Fruit fly (Drosophila melanogaster): ENCODE data around the gene Sgs3.

Sgs3 gene

dm6 chr3L:11560885-11561284 lies 48.9 kb downstream of the Sgs3 start (continued):
- TF ChIP-seq CG11560 (tag; IDR thresholded peaks at IDR 0.05) (no peak), Hey (tag; optimal IDR thresholded peaks at IDR 0.05) (no peak), CG32772 (GFP tag; IDR thresholded peaks at IDR 0.05) (no peak), inv (GFP tag; IDR thresholded peaks at IDR 0.05; ENCODE audit: partially characterized antibody) (no peak)

- TF ChIP-seq Lim3 (GFP tag; IDR thresholded peaks at IDR 0.05): 0 out of 2 replicates have a peak, but pooled peaks have one; percentile 19
- peak; percentile 87; the same call in 3 of the 4 replicates for TF ChIP-seq Gug (GFP tag; IDR thresholded peaks at IDR 0.05)
- TF ChIP-seq CG14860 (GFP tag; IDR thresholded peaks at IDR 0.05; ENCODE audit: partially characterized antibody): peak; percentile 83
- TF ChIP-seq twi (tag; optimal IDR thresholded peaks at IDR 0.05): peak; percentile 80
- peak; percentile 70 for TF ChIP-seq CG8765 (GFP tag; IDR thresholded peaks at IDR 0.05)
- peak; percentile 58 for TF ChIP-seq CG9876 (GFP tag; optimal IDR thresholded peaks at IDR 0.05)
- TF ChIP-seq CG4707 (GFP tag; optimal IDR thresholded peaks at IDR 0.05): peak; percentile 70
- TF ChIP-seq CG13894 (tag; optimal IDR thresholded peaks at IDR 0.05): peak; percentile 70
- TF ChIP-seq salm (tag; optimal IDR thresholded peaks at IDR 0.05): peak; percentile 54
- TF ChIP-seq Ets65A (GFP tag): peak; percentile 95
- peak; percentile 90 for TF ChIP-seq Aef1 (GFP tag; IDR thresholded peaks at IDR 0.05)
- peak; percentile 94 for TF ChIP-seq vvl (GFP tag; IDR thresholded peaks at IDR 0.05)
- TF ChIP-seq scrt (GFP tag; optimal IDR thresholded peaks at IDR 0.05): peak; percentile 64
- peak; percentile 81 for TF ChIP-seq ase (GFP tag; IDR thresholded peaks at IDR 0.05)
- TF ChIP-seq CG8281 (tag; optimal IDR thresholded peaks at IDR 0.05): peak; percentile 62
- TF ChIP-seq CG10274 (GFP tag; optimal IDR thresholded peaks at IDR 0.05): peak; percentile 58
- TF ChIP-seq CG10147 (GFP tag; optimal IDR thresholded peaks at IDR 0.05): peak; percentile 51
- peak; percentile 20 for TF ChIP-seq disco-r (GFP tag; optimal IDR thresholded peaks at IDR 0.05)
- TF ChIP-seq Poxn (GFP tag; IDR thresholded peaks at IDR 0.05): peak; percentile 79
- TF ChIP-seq CG4404 (GFP tag; IDR thresholded peaks at IDR 0.05): peak; percentile 79
- no peak for TF ChIP-seq en (GFP tag; optimal IDR thresholded peaks at IDR 0.05)
- no peak for TF ChIP-seq fru (optimal IDR thresholded peaks at IDR 0.05)
- peak; percentile 81 for TF ChIP-seq tx (GFP tag; optimal IDR thresholded peaks at IDR 0.05)
- TF ChIP-seq Bteb2 (GFP tag; optimal IDR thresholded peaks at IDR 0.05): peak; percentile 85
- TF ChIP-seq dan (GFP tag; IDR thresholded peaks at IDR 0.05): no peak; the same call in 1 of the 2 replicates
- peak; percentile 75 for TF ChIP-seq abd-A (tag; optimal IDR thresholded peaks at IDR 0.05)
- TF ChIP-seq bowl (GFP tag; IDR thresholded peaks at IDR 0.05): peak; percentile 80
- peak; percentile 72 for TF ChIP-seq Lhr (GFP tag; optimal IDR thresholded peaks at IDR 0.05)
- TF ChIP-seq Spps (tag; optimal IDR thresholded peaks at IDR 0.05): peak; percentile 37
- TF ChIP-seq kay (GFP tag; optimal IDR thresholded peaks at IDR 0.05): peak; percentile 84
- TF ChIP-seq CG4424 (GFP tag; optimal IDR thresholded peaks at IDR 0.05): peak; percentile 88
- TF ChIP-seq CG17359 (tag; optimal IDR thresholded peaks at IDR 0.05): peak; percentile 88
- TF ChIP-seq CG2875 (GFP tag; optimal IDR thresholded peaks at IDR 0.05): peak; percentile 37
- TF ChIP-seq pnt (GFP tag; optimal IDR thresholded peaks at IDR 0.05): peak; percentile 37
- TF ChIP-seq lov (optimal IDR thresholded peaks at IDR 0.05): no peak
- peak; percentile 79; the same call in 1 of the 3 replicates for TF ChIP-seq lov (GFP tag; IDR thresholded peaks at IDR 0.05)
- peak; percentile 83 for TF ChIP-seq dmrt99B (tag; optimal IDR thresholded peaks at IDR 0.05)
- peak; percentile 92 for TF ChIP-seq CG14014 (GFP tag; IDR thresholded peaks at IDR 0.05)
- TF ChIP-seq H2.0 (GFP tag; IDR thresholded peaks at IDR 0.05): peak; percentile 92
- peak; percentile 88 for TF ChIP-seq Taf1 (GFP tag; IDR thresholded peaks at IDR 0.05)
- TF ChIP-seq croc (GFP tag; conservative IDR thresholded peaks at IDR 0.05): peak; percentile 64
- peak; percentile 41 for TF ChIP-seq ERR (GFP tag; optimal IDR thresholded peaks at IDR 0.05)
- TF ChIP-seq CG12299 (tag; optimal IDR thresholded peaks at IDR 0.05): peak; percentile 84
- peak; percentile 80 for TF ChIP-seq MESR4 (GFP tag; optimal IDR thresholded peaks at IDR 0.05)
- peak; percentile 84 for TF ChIP-seq Sry-δ (GFP tag; optimal IDR thresholded peaks at IDR 0.05)
Measured at dm6 chr3L:11561946-11562760, 50.1 kb downstream of the Sgs3 start, which contains the start of the genes CG7394 and Mob2. Gene CG7394 (plus strand): TSS chr3L:11561996. Gene Mob2 (minus strand): TSS chr3L:11562233.

Data from whole organism, embryonic.